Worm (Caenorhabditis elegans): ENCODE results near the gene air-1.

ce11 chrV:8269878-8270277, 48.6 kb downstream of the air-1 start:
- TF ChIP-seq dve-1 (tag; optimal IDR thresholded peaks at IDR 0.05) (no peak), hlh-30 (tag; optimal IDR thresholded peaks at IDR 0.05; ENCODE audit: insufficient read depth) (no peak), ceh-18 (tag; optimal IDR thresholded peaks at IDR 0.05) (no peak)
